Worm (Caenorhabditis elegans) whole organism, L1 larva: ENCODE results near the gene dars-2.

Source experiments
- ceh-63 ChIP-seq: fragments of 200-800 bp; sonication (Bioruptor generic); optimal IDR thresholded peaks from 2 replicates; lab custom pipeline; 2018; ENCODE audit warnings: mild to moderate bottlenecking, missing genetic modification characterization, missing compliant biosample characterization
- ceh-82 ChIP-seq, 3 experiments: fragments of 150-350 bp in 1 of 3; sonication (generic microtip) in 2 of 3; optimal IDR thresholded peaks; 2 replicates each; lab custom pipeline; 2014 to 2017; ENCODE audit warnings: missing biosample characterization in 3 of 3, missing genetic modification characterization in 3 of 3
- efl-1 ChIP-seq, 4 experiments: fragments of 150-350 bp; optimal IDR thresholded peaks in 3 of 4; peaks in 1 of 4; 1 replicate in 1 of 4; 2 replicates in 3 of 4; lab custom pipeline; 2014; ENCODE audit warnings: missing biosample characterization in 2 of 4, missing genetic modification characterization in 2 of 4, missing genetic modification reagents in 2 of 4
- egl-27 ChIP-seq, 2 experiments: fragments of 150-350 bp in 1 of 2; sonication (generic microtip); optimal IDR thresholded peaks; 3 replicates each; lab custom pipeline; 2017 to 2018; ENCODE audit warnings: missing biosample characterization in 2 of 2, missing genetic modification characterization in 2 of 2, missing genetic modification reagents in 2 of 2
- fos-1 ChIP-seq: fragments of 150-350 bp; optimal IDR thresholded peaks from 2 replicates; lab custom pipeline; 2014; ENCODE audit warnings: missing biosample characterization, missing genetic modification characterization

DNA sequence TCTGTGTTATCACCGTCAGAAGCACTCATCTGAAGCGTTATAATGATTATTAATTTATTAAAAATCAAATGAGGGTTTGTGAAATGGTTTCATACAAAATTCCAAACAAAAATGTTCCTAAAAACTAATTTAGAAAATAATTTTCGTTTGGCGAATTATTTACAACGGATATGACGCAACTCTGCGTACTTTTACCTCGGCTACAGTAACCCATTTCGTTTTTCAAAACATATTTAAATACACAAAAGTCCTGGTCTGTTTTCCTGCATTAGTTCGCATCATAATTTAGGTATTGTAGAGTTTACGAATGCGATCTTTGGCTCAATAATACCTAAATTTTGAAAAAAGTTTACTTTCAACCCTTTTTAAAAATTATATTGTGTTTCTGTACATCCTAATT is 11.2 kb downstream of the dars-2 start, which contains the start of gene R07B7.2:
- TF ChIP-seq fos-1 (tag; lab: Kevin White, UChicago) (no peak), ceh-82 (tag; optimal IDR thresholded peaks at IDR 0.05; lab: Kevin White, UChicago) (no peak), ceh-63 (no peak), efl-1 (optimal IDR thresholded peaks at IDR 0.05; lab: Kevin White, UChicago) (no peak), efl-1 (GFP tag; optimal IDR thresholded peaks at IDR 0.05 in 1 of 2; lab: Kevin White, UChicago) (no peak), egl-27 (tag; optimal IDR thresholded peaks at IDR 0.05; lab: Kevin White, UChicago) (no peak)
